Fruit fly (Drosophila melanogaster) whole organism, embryonic: ENCODE measurements around the gene CG2157.

Source experiments
- ATbp ChIP-seq: fragments of 200-800 bp; sonication (Bioruptor generic); optimal IDR thresholded peaks from 2 replicates; lab custom pipeline; 2017; ENCODE audit warnings: missing biosample characterization, mild to moderate bottlenecking, missing genetic modification characterization, missing genetic modification reagents
- Antp ChIP-seq: fragments of 200-800 bp; sonication (Bioruptor generic); optimal IDR thresholded peaks from 3 replicates; lab custom pipeline; 2016; ENCODE audit warnings: missing biosample characterization, missing genetic modification characterization
- Bteb2 ChIP-seq: fragments of 200-800 bp; sonication (Bioruptor generic); optimal IDR thresholded peaks from 2 replicates; lab custom pipeline; 2016; ENCODE audit warnings: missing biosample characterization, missing genetic modification characterization
- CG10431 ChIP-seq: fragments of 200-800 bp; sonication (Bioruptor generic); optimal IDR thresholded peaks from 3 replicates; lab custom pipeline; 2018; ENCODE audit warnings: missing biosample characterization, mild to moderate bottlenecking, missing genetic modification characterization
- CG10654 ChIP-seq: fragments of 200-800 bp; sonication (Bioruptor generic); optimal IDR thresholded peaks from 2 replicates; lab custom pipeline; 2016; ENCODE audit warnings: missing biosample characterization, missing genetic modification characterization
- CG11398 ChIP-seq: fragments of 200-800 bp; sonication (Bioruptor generic); optimal IDR thresholded peaks from 2 replicates; lab custom pipeline; 2016; ENCODE audit warnings: missing biosample characterization, missing genetic modification characterization
- CG12104 ChIP-seq: fragments of 200-800 bp; sonication (Bioruptor generic); optimal IDR thresholded peaks from 3 replicates; lab custom pipeline; 2016; ENCODE audit warnings: missing biosample characterization, missing genetic modification characterization
- CG13424 ChIP-seq: fragments of 200-800 bp; sonication (Bioruptor generic); optimal IDR thresholded peaks from 2 replicates; lab custom pipeline; 2019; ENCODE audit warnings: missing biosample characterization, mild to moderate bottlenecking, missing genetic modification characterization, moderate library complexity
- CG14860 ChIP-seq: fragments of 200-800 bp; sonication (Bioruptor generic); IDR thresholded peaks from 3 replicates; pipeline ENCODE4 v1.3.6; 2022; ENCODE audit warnings: missing biosample characterization, missing genetic modification characterization; ENCODE audit not compliant: partially characterized antibody
- CG16815 ChIP-seq: fragments of 200-800 bp; sonication (Bioruptor generic); optimal IDR thresholded peaks from 3 replicates; lab custom pipeline; 2017; ENCODE audit warnings: missing biosample characterization, mild to moderate bottlenecking, missing genetic modification characterization
- CG17568 ChIP-seq: fragments of 200-800 bp; sonication (Bioruptor generic); optimal IDR thresholded peaks from 2 replicates; lab custom pipeline; 2018; ENCODE audit warnings: missing biosample characterization, mild to moderate bottlenecking, missing genetic modification characterization, moderate library complexity
- CG17912 ChIP-seq: fragments of 200-800 bp; sonication (Bioruptor generic); optimal IDR thresholded peaks from 2 replicates; lab custom pipeline; 2018; ENCODE audit warnings: missing biosample characterization, mild to moderate bottlenecking, missing genetic modification characterization
- CG1792 ChIP-seq: fragments of 200-800 bp; sonication (Bioruptor generic); optimal IDR thresholded peaks from 2 replicates; lab custom pipeline; 2016; ENCODE audit warnings: missing biosample characterization, missing genetic modification characterization
- CG18599 ChIP-seq: fragments of 200-800 bp; sonication (Bioruptor generic); optimal IDR thresholded peaks from 3 replicates; lab custom pipeline; 2017; ENCODE audit warnings: missing biosample characterization, missing genetic modification characterization, mild to moderate bottlenecking, moderate library complexity, missing genetic modification reagents
- CG2199 ChIP-seq: fragments of 200-800 bp; sonication (Bioruptor generic); IDR thresholded peaks from 3 replicates; pipeline ENCODE4 v1.3.6; 2022; ENCODE audit warnings: missing biosample characterization, missing genetic modification characterization
- CG4730 ChIP-seq: fragments of 200-800 bp; sonication (Bioruptor generic); IDR thresholded peaks from 2 replicates; pipeline ENCODE4 v1.3.6; 2022; ENCODE audit warnings: missing biosample characterization, missing genetic modification characterization
- CG6813 ChIP-seq: fragments of 200-800 bp; sonication (Bioruptor generic); optimal IDR thresholded peaks from 2 replicates; lab custom pipeline; 2017; ENCODE audit warnings: missing biosample characterization, missing genetic modification characterization, mild to moderate bottlenecking, moderate library complexity, missing genetic modification reagents
- CG8089 ChIP-seq: fragments of 200-800 bp; sonication (Bioruptor generic); optimal IDR thresholded peaks from 3 replicates; lab custom pipeline; 2016; ENCODE audit warnings: missing biosample characterization, missing genetic modification characterization
- CG8281 ChIP-seq: fragments of 200-800 bp; sonication (Bioruptor generic); optimal IDR thresholded peaks from 2 replicates; lab custom pipeline; 2018; ENCODE audit warnings: missing biosample characterization, mild to moderate bottlenecking, missing genetic modification characterization, moderate library complexity
- CG8359 ChIP-seq: fragments of 200-800 bp; sonication (Bioruptor generic); optimal IDR thresholded peaks from 2 replicates; lab custom pipeline; 2017; ENCODE audit warnings: missing biosample characterization, mild to moderate bottlenecking, missing genetic modification characterization, borderline replicate concordance
- CG8478 ChIP-seq: fragments of >200 bp; optimal IDR thresholded peaks from 2 replicates; lab custom pipeline; 2018
- CkIIα-i1 ChIP-seq: fragments of 200-800 bp; sonication (Bioruptor generic); IDR thresholded peaks from 2 replicates; pipeline ENCODE4 v1.3.6; 2022; ENCODE audit warnings: missing biosample characterization, missing genetic modification characterization
- Dek ChIP-seq: fragments of 200-800 bp; sonication (Bioruptor generic); optimal IDR thresholded peaks from 3 replicates; lab custom pipeline; 2019; ENCODE audit warnings: missing biosample characterization, mild to moderate bottlenecking, missing genetic modification characterization, moderate library complexity
- Doc2 ChIP-seq: fragments of 200-800 bp; sonication (Bioruptor generic); IDR thresholded peaks from 2 replicates; pipeline ENCODE4 v1.3.6; 2022; ENCODE audit warnings: missing biosample characterization, missing genetic modification characterization
- Dref ChIP-seq: fragments of 200-800 bp; sonication (Bioruptor generic); IDR thresholded peaks from 2 replicates; pipeline ENCODE4 v1.3.6; 2022; ENCODE audit warnings: missing biosample characterization, missing genetic modification characterization
- E2f1 ChIP-seq: fragments of 200-800 bp; sonication (Bioruptor generic); IDR thresholded peaks from 2 replicates; pipeline ENCODE4 v1.3.6; 2022; ENCODE audit warnings: missing biosample characterization, missing genetic modification characterization
- ERR ChIP-seq: fragments of 200-800 bp; sonication (Bioruptor generic); optimal IDR thresholded peaks from 2 replicates; lab custom pipeline; 2016; ENCODE audit warnings: missing biosample characterization, missing genetic modification characterization
- Ets65A ChIP-seq: fragments of 200-800 bp; sonication (Bioruptor generic); peaks from one replicate; lab custom pipeline; 2016; ENCODE audit warnings: missing biosample characterization, missing genetic modification characterization
- Ets97D ChIP-seq: fragments of 200-800 bp; sonication (Bioruptor generic); optimal IDR thresholded peaks from 3 replicates; lab custom pipeline; 2016; ENCODE audit warnings: missing biosample characterization, missing genetic modification characterization
- Fer3 ChIP-seq: fragments of 200-800 bp; sonication (Bioruptor generic); optimal IDR thresholded peaks from 2 replicates; lab custom pipeline; 2018; ENCODE audit warnings: missing biosample characterization, mild to moderate bottlenecking, missing genetic modification characterization, moderate library complexity
- Hmr ChIP-seq: fragments of 200-800 bp; sonication (Bioruptor generic); optimal IDR thresholded peaks from 3 replicates; lab custom pipeline; 2017; ENCODE audit warnings: mild to moderate bottlenecking, missing biosample characterization, missing genetic modification reagents, missing genetic modification characterization
- Hr39 ChIP-seq: fragments of >200 bp; optimal IDR thresholded peaks from 2 replicates; lab custom pipeline; 2017
- Med ChIP-seq: fragments of 200-800 bp; sonication (Bioruptor generic); peaks from one replicate; lab custom pipeline; 2016; ENCODE audit warnings: missing biosample characterization, missing genetic modification characterization, mild to moderate bottlenecking, inconsistent platforms, moderate library complexity
- NK7.1 ChIP-seq: fragments of 200-800 bp; sonication (Bioruptor generic); optimal IDR thresholded peaks from 3 replicates; lab custom pipeline; 2016; ENCODE audit warnings: missing biosample characterization, missing genetic modification characterization
- Oaz ChIP-seq: fragments of 200-800 bp; sonication (Bioruptor generic); IDR thresholded peaks from 2 replicates; pipeline ENCODE4 v1.3.6; 2022; ENCODE audit warnings: missing biosample characterization, missing genetic modification characterization
- Rfx ChIP-seq: fragments of 200-800 bp; sonication (Bioruptor generic); IDR thresholded peaks from 2 replicates; pipeline ENCODE4 v1.3.6; 2022; ENCODE audit warnings: missing biosample characterization, missing genetic modification characterization
- Ssrp ChIP-seq: fragments of 200-800 bp; sonication (Bioruptor generic); optimal IDR thresholded peaks from 2 replicates; lab custom pipeline; 2018; ENCODE audit warnings: missing biosample characterization, mild to moderate bottlenecking, missing genetic modification characterization, moderate library complexity
- Taf1 ChIP-seq: fragments of 200-800 bp; sonication (Bioruptor generic); IDR thresholded peaks from 2 replicates; pipeline ENCODE4 v1.3.6; 2022; ENCODE audit warnings: missing biosample characterization, missing genetic modification characterization
- Usf ChIP-seq: fragments of 200-800 bp; sonication (Bioruptor generic); optimal IDR thresholded peaks from 2 replicates; lab custom pipeline; 2017; ENCODE audit warnings: missing genotype, missing biosample characterization, missing genetic modification characterization
- cato ChIP-seq: fragments of 200-800 bp; sonication (Bioruptor generic); optimal IDR thresholded peaks from 2 replicates; lab custom pipeline; 2016; ENCODE audit warnings: missing biosample characterization, missing genetic modification characterization, borderline replicate concordance
- chinmo ChIP-seq: fragments of 200-800 bp; sonication (Bioruptor generic); IDR thresholded peaks from 4 replicates; pipeline ENCODE4 v1.3.6; 2022; ENCODE audit warnings: missing biosample characterization, missing genetic modification characterization; ENCODE audit not compliant: partially characterized antibody
- ci ChIP-seq: fragments of 200-800 bp; sonication (Bioruptor generic); IDR thresholded peaks from 3 replicates; pipeline ENCODE4 v1.3.6; 2022; ENCODE audit warnings: missing biosample characterization, missing genetic modification characterization
- kni ChIP-seq: fragments of 200-800 bp; sonication (Bioruptor generic); optimal IDR thresholded peaks from 3 replicates; lab custom pipeline; 2017; ENCODE audit warnings: mild to moderate bottlenecking, missing biosample characterization, missing genetic modification reagents, missing genetic modification characterization
- repo ChIP-seq: fragments of 200-800 bp; sonication (Bioruptor generic); optimal IDR thresholded peaks from 2 replicates; lab custom pipeline; 2016; ENCODE audit warnings: missing biosample characterization, missing genetic modification characterization
- rib ChIP-seq: fragments of 200-800 bp; sonication (Bioruptor generic); IDR thresholded peaks from 2 replicates; pipeline ENCODE4 v1.3.6; 2022; ENCODE audit warnings: missing biosample characterization, missing genetic modification characterization
- tin ChIP-seq: fragments of 200-800 bp; sonication (Bioruptor generic); optimal IDR thresholded peaks from 3 replicates; lab custom pipeline; 2016; ENCODE audit warnings: missing biosample characterization, missing genetic modification characterization
- trem ChIP-seq: fragments of 200-800 bp; optimal IDR thresholded peaks from 3 replicates; lab custom pipeline; 2019; ENCODE audit warnings: missing biosample characterization, mild to moderate bottlenecking, missing genetic modification characterization, moderate library complexity
- wek ChIP-seq: fragments of 200-800 bp; sonication (Bioruptor generic); optimal IDR thresholded peaks from 3 replicates; lab custom pipeline; 2018; ENCODE audit warnings: missing biosample characterization, mild to moderate bottlenecking, missing genetic modification characterization, moderate library complexity

The CG2157 gene

dm6 chrX:10906222-10906866 is 37.3 kb downstream of the CG2157 start (continued):
- TF ChIP-seq CG17912 (GFP tag; lab: Kevin White, UChicago), result no peak
- TF ChIP-seq CG17568 (GFP tag; lab: Kevin White, UChicago), result no peak
- no peak for TF ChIP-seq Hmr (GFP tag; lab: Kevin White, UChicago)
- TF ChIP-seq CG1792 (GFP tag; lab: Kevin White, UChicago), result no peak
- no peak for TF ChIP-seq CG2199 (GFP tag; lab: Robert Waterston, UW)
- TF ChIP-seq chinmo (GFP tag; lab: Robert Waterston, UW), result no peak
- TF ChIP-seq CG10654 (GFP tag; lab: Kevin White, UChicago), result no peak
- TF ChIP-seq CG11398 (GFP tag; lab: Kevin White, UChicago), result no peak
- TF ChIP-seq Taf1 (GFP tag; lab: Robert Waterston, UW), result no peak
- TF ChIP-seq CG18599 (GFP tag; lab: Kevin White, UChicago), result no peak
- TF ChIP-seq CG12104 (GFP tag; lab: Kevin White, UChicago), result no peak
- no peak for TF ChIP-seq repo (GFP tag; lab: Kevin White, UChicago)
- no peak for TF ChIP-seq Fer3 (tag; lab: Kevin White, UChicago)
- no peak for TF ChIP-seq CG6813 (GFP tag; lab: Kevin White, UChicago)
- peak; percentile 26 for TF ChIP-seq Med
- no peak for TF ChIP-seq Dref (GFP tag; lab: Robert Waterston, UW)
- TF ChIP-seq Doc2 (GFP tag; lab: Robert Waterston, UW), result no peak
- TF ChIP-seq CkIIα-i1 (GFP tag; lab: Robert Waterston, UW), result no peak
- TF ChIP-seq rib (GFP tag; lab: Robert Waterston, UW), result no peak
- TF ChIP-seq Ets97D (GFP tag; lab: Kevin White, UChicago), result peak; percentile 9
- TF ChIP-seq CG4730, result no peak
- TF ChIP-seq CG8478, result peak; percentile 72
- TF ChIP-seq, all 482 proteins: peak for 28

dm6 chrX:10912585-10912984 is 43.5 kb downstream of the CG2157 start:
- peak; percentile 58 for TF ChIP-seq Ets65A (GFP tag; lab: Kevin White, UChicago)
- TF ChIP-seq kni, result no peak
- no peak for TF ChIP-seq Rfx (GFP tag; lab: Robert Waterston, UW)
- TF ChIP-seq trem (tag; lab: Kevin White, UChicago), result no peak
- no peak for TF ChIP-seq CG14860 (GFP tag; lab: Robert Waterston, UW)
- peak; percentile 3 for TF ChIP-seq Med
- no peak for TF ChIP-seq Ssrp (tag; lab: Kevin White, UChicago)
- TF ChIP-seq Antp, result no peak
- no peak for TF ChIP-seq CG8281 (tag; lab: Kevin White, UChicago)
- no peak for TF ChIP-seq tin
- no peak for TF ChIP-seq wek (GFP tag; lab: Kevin White, UChicago)
- TF ChIP-seq CG8089, result no peak
- no peak for TF ChIP-seq Dek (tag; lab: Kevin White, UChicago)
- no peak for TF ChIP-seq CG8359
- TF ChIP-seq CG16815, result no peak
- no peak for TF ChIP-seq Usf
- no peak for TF ChIP-seq Bteb2 (GFP tag; lab: Kevin White, UChicago)
- TF ChIP-seq Hr39 (lab: Kevin White, UChicago), result peak; percentile 31
- TF ChIP-seq CG10431 (GFP tag; lab: Kevin White, UChicago), result no peak
- TF ChIP-seq ATbp (GFP tag; lab: Kevin White, UChicago), result no peak
- TF ChIP-seq NK7.1, result no peak
- TF ChIP-seq CG13424 (tag; lab: Kevin White, UChicago), result no peak
- no peak for TF ChIP-seq Oaz (GFP tag; lab: Robert Waterston, UW)
- TF ChIP-seq cato (GFP tag; lab: Kevin White, UChicago), result no peak
- no peak for TF ChIP-seq E2f1 (GFP tag; lab: Robert Waterston, UW)
- TF ChIP-seq ERR (GFP tag; lab: Kevin White, UChicago), result no peak
- no peak for TF ChIP-seq ci
- TF ChIP-seq, all 482 proteins: peak for 3
